Fruit fly (Drosophila melanogaster): Measurements from ENCODE around the gene CG2021.
A peak's percentile ranks its signal among the peaks of the same experiment; 100 is the strongest.

The CG2021 gene

DNA sequence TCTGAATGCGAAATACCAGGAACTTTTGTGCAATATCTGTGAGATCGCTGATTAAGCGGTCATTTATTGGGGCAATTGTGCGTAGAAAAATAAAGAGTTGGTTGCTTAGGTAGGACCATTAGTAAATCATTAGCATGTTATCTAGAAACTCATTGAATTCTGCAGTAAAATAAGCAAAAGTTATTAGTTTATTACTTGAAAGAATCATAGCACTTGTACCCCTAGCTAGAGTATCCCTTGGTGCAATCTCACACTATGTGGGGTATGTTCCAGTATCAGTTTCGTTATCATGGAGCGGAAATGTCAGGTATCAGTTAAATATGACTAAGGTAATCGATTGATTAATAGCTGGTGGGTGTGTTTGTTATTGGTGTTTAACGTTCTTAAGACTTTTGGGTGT is 31.8 kb downstream of the CG2021 start:
- TF ChIP-seq CG8301 (tag; optimal IDR thresholded peaks at IDR 0.05) = no peak

DNA sequence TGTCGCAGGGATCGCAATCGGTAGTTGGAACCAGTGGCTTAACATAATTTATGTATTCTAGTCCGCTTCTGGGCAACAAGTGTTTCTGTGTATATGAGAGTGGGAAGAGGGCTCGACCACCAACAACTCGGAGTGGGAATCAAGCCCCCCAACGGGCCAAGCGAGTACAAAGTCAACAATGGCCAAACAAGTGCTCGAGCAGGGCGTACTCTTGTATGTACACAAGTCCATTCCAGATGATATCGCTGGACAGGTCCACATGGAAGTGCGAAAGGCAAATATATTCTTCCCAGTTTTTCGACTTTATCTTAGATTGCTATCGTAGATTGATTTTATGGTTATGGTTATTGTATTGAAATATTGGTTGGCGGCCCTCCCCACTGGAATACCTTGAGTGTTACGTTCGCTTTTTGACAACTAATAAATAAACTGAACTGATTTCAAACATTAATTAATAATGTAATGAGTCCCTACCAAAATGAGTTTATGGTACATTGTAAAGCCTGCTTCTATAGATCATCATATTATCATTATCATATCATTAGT is 34.6 kb downstream of the CG2021 start:
- TF ChIP-seq EcR (GFP tag; optimal IDR thresholded peaks at IDR 0.05) = peak; percentile 43
- TF ChIP-seq CG15710 (tag; optimal IDR thresholded peaks at IDR 0.05) = no peak
- no peak for TF ChIP-seq CG12605 (GFP tag; IDR thresholded peaks at IDR 0.05)
- no peak for TF ChIP-seq rn (GFP tag; IDR thresholded peaks at IDR 0.05)
- no peak for TF ChIP-seq Snoo (tag; optimal IDR thresholded peaks at IDR 0.05)
- no peak for TF ChIP-seq fd96Ca (GFP tag; IDR thresholded peaks at IDR 0.05)
- TF ChIP-seq Ets98B (GFP tag; IDR thresholded peaks at IDR 0.05) = no peak
- no peak for TF ChIP-seq gl (tag; optimal IDR thresholded peaks at IDR 0.05)
- no peak for TF ChIP-seq Pif1A (GFP tag; optimal IDR thresholded peaks at IDR 0.05)
- TF ChIP-seq CG13204 (GFP tag; optimal IDR thresholded peaks at IDR 0.05) = peak; percentile 44

DNA sequence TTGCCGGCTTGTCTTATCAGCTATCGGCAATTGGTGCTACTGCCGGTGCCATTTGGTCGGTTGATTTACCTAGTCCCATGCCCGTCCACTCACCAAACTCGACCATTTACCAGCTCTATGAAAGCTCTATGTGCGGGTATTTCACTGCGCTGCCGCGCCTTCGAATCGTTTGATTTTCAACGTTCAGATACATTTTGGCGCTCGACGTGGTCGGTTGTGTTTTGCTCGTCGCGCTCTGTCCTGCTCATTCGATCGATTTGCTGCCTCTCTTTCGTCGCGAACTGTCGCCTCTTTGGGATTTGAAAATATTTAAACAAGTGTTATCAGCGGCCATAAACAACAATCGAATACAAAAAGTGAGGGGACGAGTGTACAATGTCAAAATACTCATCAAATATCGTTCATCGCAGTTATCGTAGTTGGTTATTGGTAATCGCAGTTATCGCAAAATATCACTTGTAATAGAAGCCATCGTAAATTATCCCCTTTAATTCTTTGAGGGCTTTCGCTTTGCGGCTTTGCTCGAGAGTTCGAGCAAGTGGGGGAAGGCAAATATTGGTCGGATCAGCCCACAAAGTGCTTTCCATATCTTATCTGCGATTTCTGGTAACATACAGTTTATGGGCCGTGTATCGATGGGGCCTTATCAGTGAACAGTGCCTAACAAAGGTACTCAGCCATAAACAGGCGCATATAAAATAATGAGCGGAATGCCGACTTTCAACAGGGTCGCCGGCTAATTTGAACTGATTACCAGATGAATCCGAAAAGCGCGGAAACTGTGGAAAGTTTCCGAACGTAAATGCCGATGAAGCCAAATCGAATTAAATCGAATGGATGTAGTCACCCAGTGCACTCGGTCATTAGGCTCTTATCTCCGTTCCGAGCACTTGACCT is 35.3 kb downstream of the CG2021 start:
- TF ChIP-seq CG9948 (tag; optimal IDR thresholded peaks at IDR 0.05) (no peak), CG14655 (GFP tag; optimal IDR thresholded peaks at IDR 0.05) (no peak), CG15710 (tag; optimal IDR thresholded peaks at IDR 0.05) (no peak), D1 (tag; optimal IDR thresholded peaks at IDR 0.05) (no peak), gl (tag; optimal IDR thresholded peaks at IDR 0.05) (no peak), CG17806 (tag; optimal IDR thresholded peaks at IDR 0.05) (no peak), fd96Ca (GFP tag; IDR thresholded peaks at IDR 0.05) (no peak), Pif1A (GFP tag; optimal IDR thresholded peaks at IDR 0.05) (no peak), Ets98B (GFP tag; IDR thresholded peaks at IDR 0.05) (no peak), CG8301 (tag; optimal IDR thresholded peaks at IDR 0.05) (no peak), rn (GFP tag; IDR thresholded peaks at IDR 0.05) (no peak), CG34367 (tag; optimal IDR thresholded peaks at IDR 0.05) (no peak), CG12605 (GFP tag; IDR thresholded peaks at IDR 0.05) (no peak), CG4496 (GFP tag; IDR thresholded peaks at IDR 0.05) (no peak), CG32121 (GFP tag; IDR thresholded peaks at IDR 0.05) (no peak)

DNA sequence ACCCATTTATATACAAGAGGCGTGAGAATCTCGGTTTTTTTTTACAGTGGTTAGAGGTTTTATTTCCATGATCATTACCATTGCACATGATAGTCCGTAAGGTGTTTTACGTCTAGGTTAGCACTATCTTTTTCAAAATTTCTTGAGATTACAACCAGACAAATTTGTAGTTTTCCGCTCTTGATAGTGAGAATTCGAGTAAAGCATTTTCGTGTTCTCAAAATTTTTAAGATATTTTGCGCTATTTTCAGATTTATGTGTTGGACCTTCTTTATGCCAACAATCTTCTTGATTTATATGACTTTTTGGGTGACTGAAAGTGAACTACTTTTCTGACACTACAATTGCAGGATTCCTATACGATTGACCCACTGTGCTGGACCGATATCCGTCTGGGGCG is 36.1 kb downstream of the CG2021 start:
- TF ChIP-seq CG14655 (GFP tag; optimal IDR thresholded peaks at IDR 0.05) (no peak), rn (GFP tag; IDR thresholded peaks at IDR 0.05) (no peak), CG12605 (GFP tag; IDR thresholded peaks at IDR 0.05) (no peak), CG4496 (GFP tag; IDR thresholded peaks at IDR 0.05) (no peak), CG13204 (GFP tag; optimal IDR thresholded peaks at IDR 0.05) (no peak), CG10348 (GFP tag; IDR thresholded peaks at IDR 0.05) (no peak), Ets98B (GFP tag; IDR thresholded peaks at IDR 0.05) (peak; percentile 20), gl (tag; optimal IDR thresholded peaks at IDR 0.05) (no peak), CG32121 (GFP tag; IDR thresholded peaks at IDR 0.05) (0 out of 2 replicates have a peak, but pooled peaks have one; percentile 16), Pif1B (GFP tag; optimal IDR thresholded peaks at IDR 0.05) (no peak), EcR (GFP tag; optimal IDR thresholded peaks at IDR 0.05) (no peak), fd96Ca (GFP tag; IDR thresholded peaks at IDR 0.05) (0 out of 3 replicates have a peak, but pooled peaks have one; percentile 36), Snoo (tag; optimal IDR thresholded peaks at IDR 0.05) (no peak), CG15710 (tag; optimal IDR thresholded peaks at IDR 0.05) (no peak), Pif1A (GFP tag; optimal IDR thresholded peaks at IDR 0.05) (peak; percentile 34), CG34367 (tag; optimal IDR thresholded peaks at IDR 0.05) (no peak), D1 (tag; optimal IDR thresholded peaks at IDR 0.05) (no peak), CG17806 (tag; optimal IDR thresholded peaks at IDR 0.05) (no peak), CG9948 (tag; optimal IDR thresholded peaks at IDR 0.05) (no peak), CG8301 (tag; optimal IDR thresholded peaks at IDR 0.05) (peak; percentile 41), CG8159 (tag; optimal IDR thresholded peaks at IDR 0.05) (peak; percentile 12)

DNA sequence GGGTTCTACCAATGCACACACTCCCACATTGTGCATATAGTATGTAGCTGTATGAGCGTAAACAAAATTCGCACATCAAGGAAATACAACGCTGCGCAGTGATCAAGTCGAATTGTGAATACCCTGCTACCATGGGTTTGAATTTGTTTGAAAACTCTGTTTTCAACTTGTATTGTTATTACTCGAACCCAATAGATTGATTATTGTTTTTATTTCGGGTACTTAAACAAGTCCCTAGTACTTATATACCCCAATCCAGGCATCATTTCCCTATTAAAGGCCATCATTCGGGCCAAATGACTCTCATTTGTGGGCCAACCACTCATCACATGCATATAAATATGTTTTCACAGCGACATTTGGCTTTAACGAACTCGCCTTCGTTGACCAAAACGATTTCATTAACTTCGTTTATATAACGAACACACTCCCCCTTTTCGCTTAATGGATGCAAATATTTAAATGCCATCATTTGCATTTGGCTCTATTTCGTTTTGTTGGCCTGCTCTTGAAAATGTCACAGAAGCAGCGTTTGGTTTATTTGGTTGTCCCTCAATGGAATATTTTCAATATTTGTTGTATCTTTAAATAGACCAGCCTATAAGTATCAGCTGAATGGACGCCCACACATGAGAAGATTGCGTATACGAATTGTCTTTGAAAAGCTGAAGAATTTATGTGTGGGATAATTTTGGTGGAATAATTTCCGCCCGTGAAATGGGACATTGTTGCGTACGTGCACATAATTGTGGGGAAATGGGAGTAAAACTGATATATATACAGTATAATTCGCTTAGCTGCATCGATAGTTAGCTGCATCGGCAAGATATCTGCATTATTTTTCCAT is 36.9 kb downstream of the CG2021 start:
- peak; percentile 54; the same call in 1 of the 2 replicates for TF ChIP-seq Ets98B (GFP tag; IDR thresholded peaks at IDR 0.05)
- no peak for TF ChIP-seq CG17806 (tag; optimal IDR thresholded peaks at IDR 0.05)
- TF ChIP-seq CG9948 (tag; optimal IDR thresholded peaks at IDR 0.05) = peak; percentile 8
- no peak for TF ChIP-seq D1 (tag; optimal IDR thresholded peaks at IDR 0.05)
- TF ChIP-seq rn (GFP tag; IDR thresholded peaks at IDR 0.05) = 0 out of 2 replicates have a peak, but pooled peaks have one; percentile 15
- TF ChIP-seq gl (tag; optimal IDR thresholded peaks at IDR 0.05) = no peak
- peak; percentile 81 for TF ChIP-seq fd96Ca (GFP tag; IDR thresholded peaks at IDR 0.05)
- TF ChIP-seq CG14655 (GFP tag; optimal IDR thresholded peaks at IDR 0.05) = no peak
- TF ChIP-seq CG15710 (tag; optimal IDR thresholded peaks at IDR 0.05) = peak; percentile 14
- peak; percentile 18 for TF ChIP-seq CG34367 (tag; optimal IDR thresholded peaks at IDR 0.05)
- no peak for TF ChIP-seq EcR (GFP tag; optimal IDR thresholded peaks at IDR 0.05)
- TF ChIP-seq CG8301 (tag; optimal IDR thresholded peaks at IDR 0.05) = no peak
- TF ChIP-seq CG8159 (tag; optimal IDR thresholded peaks at IDR 0.05) = no peak
- no peak for TF ChIP-seq Pif1B (GFP tag; optimal IDR thresholded peaks at IDR 0.05)
- TF ChIP-seq CG12605 (GFP tag; IDR thresholded peaks at IDR 0.05) = no peak
- TF ChIP-seq Snoo (tag; optimal IDR thresholded peaks at IDR 0.05) = no peak
- 0 out of 2 replicates have a peak, but pooled peaks have one; percentile 34 for TF ChIP-seq CG10348 (GFP tag; IDR thresholded peaks at IDR 0.05)
- peak; percentile 69 for TF ChIP-seq CG32121 (GFP tag; IDR thresholded peaks at IDR 0.05)
- TF ChIP-seq CG4496 (GFP tag; IDR thresholded peaks at IDR 0.05) = peak; percentile 71
- no peak for TF ChIP-seq CG13204 (GFP tag; optimal IDR thresholded peaks at IDR 0.05)
- peak; percentile 57 for TF ChIP-seq Pif1A (GFP tag; optimal IDR thresholded peaks at IDR 0.05)
